Fruit fly (Drosophila melanogaster): ENCODE measurements around the gene ImpE1.

Gene ImpE1

DNA sequence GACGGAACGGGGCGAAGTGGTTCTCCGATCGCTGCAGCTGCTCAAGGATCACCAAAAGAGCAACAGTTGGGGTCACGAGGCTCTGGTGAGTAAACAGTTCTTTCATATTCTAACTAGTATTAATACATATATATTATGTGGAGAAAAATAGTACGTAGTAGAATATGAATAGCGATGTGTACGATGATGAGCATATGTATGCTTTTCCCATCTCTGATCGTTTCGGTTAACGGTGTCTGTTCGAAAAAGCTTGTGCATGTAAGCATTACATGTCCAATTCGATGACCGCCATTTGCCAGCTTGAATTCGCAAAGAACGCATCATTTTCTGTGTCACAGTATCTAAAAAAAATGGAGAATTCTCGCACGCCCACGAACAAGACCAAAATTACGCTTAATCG lies 40.5 kb downstream of the ImpE1 start, which contains the start of the genes Oseg1 and mtrm:
Oseg1 (minus strand) TSS at position 101 of the 400 bp plus-strand sequence.
mtrm (plus strand) TSS at position 288 of the 400 bp plus-strand sequence.
- no peak for TF ChIP-seq CG7101 (tag; optimal IDR thresholded peaks at IDR 0.05)
- TF ChIP-seq ovo (GFP tag; optimal IDR thresholded peaks at IDR 0.05), result peak; percentile 41

DNA sequence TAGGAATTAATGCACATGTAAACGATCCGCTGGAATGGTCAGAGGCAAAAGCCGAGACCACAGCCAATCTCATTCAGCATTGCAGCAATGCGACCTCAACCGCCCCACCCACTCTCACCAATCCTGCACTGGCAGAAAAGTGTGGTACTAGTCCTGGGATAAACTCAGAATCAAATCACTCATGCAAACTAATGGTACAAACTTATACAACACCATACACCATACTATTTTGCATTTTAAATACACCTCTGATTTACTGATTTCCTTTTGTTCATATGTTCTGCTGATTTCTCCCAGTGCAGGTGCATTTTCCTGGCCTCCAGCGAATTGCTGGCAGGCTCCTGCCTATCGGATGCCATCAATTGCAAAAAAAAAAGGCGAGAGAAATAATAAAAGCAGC lies 46.8 kb downstream of the ImpE1 start:
- TF ChIP-seq CG5204 (GFP tag; optimal IDR thresholded peaks at IDR 0.05), result no peak
- TF ChIP-seq tj (GFP tag; optimal IDR thresholded peaks at IDR 0.05), result no peak
- TF ChIP-seq kay (GFP tag; ENCODE audit: borderline replicate concordance), result no peak
- no peak for TF ChIP-seq CG1620 (GFP tag; optimal IDR thresholded peaks at IDR 0.05)
- no peak for TF ChIP-seq CG11617 (GFP tag; optimal IDR thresholded peaks at IDR 0.05)
- TF ChIP-seq toe (GFP tag; optimal IDR thresholded peaks at IDR 0.05), result no peak

DNA sequence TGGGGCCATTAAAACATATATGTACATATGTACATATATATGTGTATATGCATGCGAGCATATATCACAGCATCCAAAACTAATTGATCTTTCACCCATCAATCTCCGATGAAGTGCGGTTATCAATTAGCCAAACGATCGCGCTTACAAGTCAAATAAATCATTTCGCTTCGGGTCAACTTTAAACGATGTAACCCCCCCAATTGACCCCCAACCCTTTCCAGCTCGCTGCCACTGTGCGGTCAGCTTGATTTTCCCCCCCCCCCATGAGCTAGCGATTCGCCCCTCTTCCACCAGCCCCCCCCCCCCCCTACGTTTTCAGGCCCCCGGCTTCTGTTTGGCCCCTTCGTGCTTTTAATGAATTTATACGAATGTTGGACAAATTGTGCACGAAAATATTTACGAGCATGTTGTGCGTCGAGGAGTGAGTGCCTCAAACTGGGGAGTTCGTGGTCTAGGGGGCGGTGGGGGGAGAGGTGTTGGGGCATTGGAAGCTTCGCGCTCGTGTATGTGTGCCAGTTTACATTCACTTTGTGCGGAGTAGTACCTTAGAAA lies 47.5 kb downstream of the ImpE1 start:
- no peak for TF ChIP-seq CG7045 (GFP tag; optimal IDR thresholded peaks at IDR 0.05)
- TF ChIP-seq cnc (optimal IDR thresholded peaks at IDR 0.05), result no peak

DNA sequence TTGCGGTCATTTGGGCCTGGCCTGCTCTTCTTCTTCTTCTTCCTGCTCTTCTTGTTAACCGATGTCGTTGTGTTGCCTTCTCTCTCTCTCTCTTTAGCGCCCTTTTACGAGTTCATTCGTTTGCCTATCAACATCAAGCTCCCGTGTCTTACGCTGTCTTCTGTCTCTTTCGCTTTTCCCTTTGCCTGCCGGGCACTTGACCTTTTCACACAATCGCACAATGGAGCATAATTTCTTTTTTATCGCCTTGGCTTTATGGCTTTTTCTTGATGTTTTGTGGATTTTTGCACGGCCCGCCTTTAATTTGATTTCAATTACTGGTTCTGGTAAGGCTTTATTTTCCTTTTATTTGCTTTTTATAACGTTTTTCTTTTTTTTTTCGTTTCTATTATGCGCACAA lies 49.2 kb downstream of the ImpE1 start:
- no peak for TF ChIP-seq kay (GFP tag; ENCODE audit: borderline replicate concordance)
- TF ChIP-seq ovo (GFP tag; optimal IDR thresholded peaks at IDR 0.05), result no peak

DNA sequence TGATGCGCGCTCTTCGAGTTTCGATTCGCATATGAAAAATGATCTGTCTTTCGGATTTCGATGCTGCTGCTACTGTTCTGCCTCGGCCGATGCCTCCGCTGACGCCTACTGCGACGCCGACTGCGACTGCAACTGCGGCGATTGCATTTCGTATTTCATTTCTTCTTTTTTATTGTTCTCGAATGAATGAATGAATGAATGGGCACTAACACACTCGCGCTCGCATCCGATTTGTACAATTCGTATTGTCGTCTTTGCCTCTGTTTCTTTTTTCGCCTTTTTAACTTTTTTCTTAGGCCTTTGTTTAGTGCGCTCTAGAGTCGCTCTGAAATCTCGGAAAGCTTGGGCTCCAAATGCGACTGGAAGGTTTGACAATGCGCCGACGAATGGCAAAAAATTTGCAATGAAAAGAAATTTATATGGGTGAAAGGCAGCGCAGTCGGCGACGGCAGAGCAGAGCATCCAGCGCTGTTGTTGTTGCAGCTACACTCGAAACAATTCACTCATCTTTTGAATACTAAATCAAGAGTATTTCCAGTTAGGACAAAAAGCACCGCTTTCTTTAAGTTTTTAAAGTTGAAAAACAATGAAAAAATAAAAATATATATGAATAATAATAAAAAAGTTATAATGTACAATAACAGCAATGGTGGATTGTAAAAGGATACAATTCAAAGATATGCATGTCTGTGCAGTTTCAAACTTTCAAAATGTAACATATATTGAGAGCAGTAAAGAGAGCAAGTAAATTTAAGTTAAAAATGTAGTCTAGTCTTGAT lies 49.8 kb downstream of the ImpE1 start, which contains the start of gene CG32354:
CG32354 (minus strand) TSS at position 398 of the 779 bp plus-strand sequence.
- no peak for TF ChIP-seq Crg-1 (GFP tag; optimal IDR thresholded peaks at IDR 0.05)
- peak; percentile 24 for TF ChIP-seq cic (GFP tag; optimal IDR thresholded peaks at IDR 0.05)
- TF ChIP-seq CG33017 (tag; optimal IDR thresholded peaks at IDR 0.05), result no peak
- no peak for TF ChIP-seq Clk (GFP tag; optimal IDR thresholded peaks at IDR 0.05)
- TF ChIP-seq CG7101 (tag; optimal IDR thresholded peaks at IDR 0.05), result no peak

DNA sequence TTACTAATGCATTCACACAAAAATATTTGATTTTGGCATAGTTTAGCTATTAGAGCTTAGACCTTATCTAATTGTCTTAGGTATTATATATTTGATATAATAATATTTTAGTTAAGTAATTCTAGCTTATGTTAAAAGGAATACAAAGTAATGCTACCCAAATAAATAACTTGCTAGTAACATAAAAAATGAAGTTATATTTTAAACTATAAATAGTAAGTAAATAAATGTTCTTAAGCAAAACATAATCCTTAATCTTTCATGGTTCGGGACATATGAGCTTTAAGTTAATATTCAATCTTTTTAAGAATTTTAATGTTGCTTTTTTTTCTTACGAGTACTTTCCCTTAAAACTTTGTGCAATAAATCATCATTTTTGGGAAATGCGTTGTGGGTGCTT lies 51.0 kb downstream of the ImpE1 start:
- TF ChIP-seq Mnt (GFP tag; optimal IDR thresholded peaks at IDR 0.05) (no peak), CG11617 (GFP tag; optimal IDR thresholded peaks at IDR 0.05) (no peak), CG7101 (tag; optimal IDR thresholded peaks at IDR 0.05) (no peak), Crg-1 (GFP tag; optimal IDR thresholded peaks at IDR 0.05) (no peak), CG14711 (tag; optimal IDR thresholded peaks at IDR 0.05) (no peak), cic (GFP tag; optimal IDR thresholded peaks at IDR 0.05) (no peak), toe (GFP tag; optimal IDR thresholded peaks at IDR 0.05) (no peak), Hr96 (GFP tag; optimal IDR thresholded peaks at IDR 0.05) (no peak), CG12768 (GFP tag; optimal IDR thresholded peaks at IDR 0.05) (no peak), CG5204 (GFP tag; optimal IDR thresholded peaks at IDR 0.05) (no peak)

DNA sequence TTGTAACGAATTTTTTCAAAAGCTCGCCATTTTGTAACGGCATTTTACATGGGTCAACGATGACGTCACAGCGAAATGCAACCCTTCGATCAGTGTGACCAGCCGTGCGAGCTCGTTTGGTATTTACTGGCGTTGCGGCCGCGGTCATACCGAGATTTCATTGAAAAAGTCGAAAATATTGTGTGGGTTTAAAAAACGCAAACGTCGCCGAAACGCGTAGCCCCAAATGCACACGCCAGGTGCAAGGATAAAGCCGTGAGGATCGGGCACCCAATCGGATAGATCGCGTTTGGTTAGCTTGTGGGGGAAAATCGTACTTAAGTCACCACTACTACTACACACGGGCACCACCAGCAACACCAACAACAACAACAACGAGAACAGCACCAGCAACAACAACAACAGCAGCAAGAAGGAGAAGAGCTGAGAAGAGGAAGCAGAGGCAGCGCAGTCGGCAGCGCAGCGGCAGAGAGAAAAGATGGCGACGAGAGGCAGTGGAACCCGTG lies 52.7 kb downstream of the ImpE1 start, which contains the start of gene Cbl:
Cbl (plus strand) TSS at position 124 of the 506 bp plus-strand sequence.
- TF ChIP-seq Hr96 (GFP tag; optimal IDR thresholded peaks at IDR 0.05) (no peak), CG7101 (tag; optimal IDR thresholded peaks at IDR 0.05) (peak; percentile 11), CG11617 (GFP tag; optimal IDR thresholded peaks at IDR 0.05) (no peak), bab1 (GFP tag; optimal IDR thresholded peaks at IDR 0.05) (peak; percentile 47), ovo (GFP tag; optimal IDR thresholded peaks at IDR 0.05) (peak; percentile 76), tj (GFP tag; optimal IDR thresholded peaks at IDR 0.05) (peak; percentile 47), pad (GFP tag; optimal IDR thresholded peaks at IDR 0.05) (peak; percentile 62), cic (GFP tag; optimal IDR thresholded peaks at IDR 0.05) (peak; percentile 73), Mnt (GFP tag; optimal IDR thresholded peaks at IDR 0.05) (peak; percentile 39), CG14711 (tag; optimal IDR thresholded peaks at IDR 0.05) (peak; percentile 18), cnc (optimal IDR thresholded peaks at IDR 0.05) (no peak)

DNA sequence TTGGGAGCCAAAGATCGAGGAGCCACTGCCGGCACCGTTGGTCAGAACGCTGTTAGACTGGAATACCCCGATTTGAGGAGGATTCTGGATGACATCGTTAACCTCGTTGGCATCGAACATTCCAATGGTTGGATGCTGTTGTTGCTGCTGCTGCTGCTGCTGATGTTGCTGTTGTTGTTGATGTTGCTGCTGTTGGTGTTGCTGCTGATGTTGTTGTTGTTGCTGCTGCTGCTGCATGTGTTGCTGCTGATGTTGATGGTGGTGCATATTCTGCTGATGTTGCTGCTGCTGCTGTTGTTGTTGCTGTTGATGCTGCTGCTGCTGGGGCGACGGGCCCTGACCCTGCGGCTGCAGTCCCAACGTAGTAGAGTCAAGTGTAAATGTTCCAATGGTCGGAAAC lies 65.4 kb downstream of the ImpE1 start:
- TF ChIP-seq kay (GFP tag; ENCODE audit: borderline replicate concordance), result peak; percentile 21
- TF ChIP-seq pad (GFP tag; optimal IDR thresholded peaks at IDR 0.05), result no peak
